Worm (Caenorhabditis elegans) whole organism, L1 larva: Measurements from ENCODE around the gene Y57G11C.41.

Source experiments
- C34B4.2 ChIP-seq: sonication (generic microtip); optimal IDR thresholded peaks from 2 replicates; lab custom pipeline; 2017; ENCODE audit warnings: mild to moderate bottlenecking, missing genetic modification characterization, missing compliant biosample characterization
- aha-1 ChIP-seq: fragments of 150-350 bp; optimal IDR thresholded peaks from 2 replicates; lab custom pipeline; 2014; ENCODE audit warnings: missing biosample characterization, missing genetic modification characterization
- aly-2 ChIP-seq: fragments of 150-350 bp; optimal IDR thresholded peaks from 2 replicates; lab custom pipeline; 2014; ENCODE audit warnings: missing biosample characterization, missing genetic modification characterization
- blmp-1 ChIP-seq: fragments of 150-350 bp; optimal IDR thresholded peaks from 2 replicates; lab custom pipeline; 2014; ENCODE audit warnings: missing biosample characterization, missing genetic modification characterization
- ceh-63 ChIP-seq: fragments of 200-800 bp; sonication (Bioruptor generic); optimal IDR thresholded peaks from 2 replicates; lab custom pipeline; 2018; ENCODE audit warnings: mild to moderate bottlenecking, missing genetic modification characterization, missing compliant biosample characterization
- ceh-8 ChIP-seq: fragments of 200-800 bp; sonication (Bioruptor generic); optimal IDR thresholded peaks from 2 replicates; lab custom pipeline; 2018; ENCODE audit warnings: mild to moderate bottlenecking, missing genetic modification characterization, moderate library complexity, missing compliant biosample characterization
- dpl-1 ChIP-seq, 3 experiments: fragments of 150-350 bp in 2 of 3; sonication (generic microtip) in 1 of 3; optimal IDR thresholded peaks; 2 replicates each; lab custom pipeline; 2014 to 2017; ENCODE audit warnings: missing biosample characterization in 3 of 3, missing genetic modification characterization in 3 of 3, missing genetic modification reagents in 3 of 3
- efl-3 ChIP-seq: fragments of 200-800 bp; sonication (Bioruptor generic); optimal IDR thresholded peaks from 2 replicates; lab custom pipeline; 2018; ENCODE audit warnings: mild to moderate bottlenecking, missing genetic modification characterization, missing compliant biosample characterization
- egl-27 ChIP-seq, 2 experiments: fragments of 150-350 bp in 1 of 2; sonication (generic microtip); optimal IDR thresholded peaks; 3 replicates each; lab custom pipeline; 2017 to 2018; ENCODE audit warnings: missing biosample characterization in 2 of 2, missing genetic modification characterization in 2 of 2, missing genetic modification reagents in 2 of 2
- elt-3 ChIP-seq, 6 experiments: fragments of 150-350 bp in 1 of 6; sonication (generic microtip); optimal IDR thresholded peaks; 2 replicates each; lab custom pipeline; 2017 to 2018; ENCODE audit warnings: missing biosample characterization in 6 of 6, missing genetic modification characterization in 6 of 6, inconsistent platforms in 1 of 6
- fkh-4 ChIP-seq: sonication (generic microtip); optimal IDR thresholded peaks from 2 replicates; lab custom pipeline; 2016; ENCODE audit warnings: missing compliant biosample characterization, missing genetic modification characterization, borderline replicate concordance
- fkh-8 ChIP-seq: sonication (generic microtip); optimal IDR thresholded peaks from 2 replicates; lab custom pipeline; 2016; ENCODE audit warnings: mild to moderate bottlenecking, missing genetic modification characterization, missing compliant biosample characterization
- fos-1 ChIP-seq: fragments of 150-350 bp; optimal IDR thresholded peaks from 2 replicates; lab custom pipeline; 2014; ENCODE audit warnings: missing biosample characterization, missing genetic modification characterization
- grh-1 ChIP-seq: fragments of 200-800 bp; sonication (Bioruptor generic); IDR thresholded peaks from 2 replicates; pipeline ENCODE4 v1.3.6; 2022; ENCODE audit warnings: missing genetic modification reagents, missing genetic modification characterization, missing compliant biosample characterization
- hlh-17 ChIP-seq: fragments of 200-800 bp; sonication (Bioruptor generic); optimal IDR thresholded peaks from 2 replicates; lab custom pipeline; 2018; ENCODE audit warnings: missing genetic modification characterization, mild to moderate bottlenecking, missing compliant biosample characterization, moderate library complexity, borderline replicate concordance
- hlh-4 ChIP-seq: sonication (generic microtip); optimal IDR thresholded peaks from 2 replicates; lab custom pipeline; 2016; ENCODE audit warnings: mild to moderate bottlenecking, missing genetic modification characterization, missing compliant biosample characterization
- hpl-2 ChIP-seq: fragments of 150-350 bp; optimal IDR thresholded peaks from 2 replicates; lab custom pipeline; 2014; ENCODE audit warnings: missing biosample characterization, missing genetic modification reagents, missing genetic modification characterization
- isw-1 ChIP-seq: fragments of 200-800 bp; sonication (Bioruptor generic); IDR thresholded peaks from 2 replicates; pipeline ENCODE4 v1.3.6; 2022; ENCODE audit warnings: missing genetic modification characterization, missing compliant biosample characterization
- jun-1 ChIP-seq: fragments of 150-350 bp; optimal IDR thresholded peaks from 2 replicates; lab custom pipeline; 2014; ENCODE audit warnings: missing biosample characterization, missing genetic modification reagents, missing genetic modification characterization
- lin-35 ChIP-seq, 2 experiments: fragments of 150-350 bp; optimal IDR thresholded peaks; 2 replicates each; lab custom pipeline; 2014; ENCODE audit warnings: missing biosample characterization in 2 of 2, missing genetic modification characterization in 2 of 2, missing genetic modification reagents in 2 of 2
- lin-39 ChIP-seq: fragments of 150-350 bp; optimal IDR thresholded peaks from 2 replicates; lab custom pipeline; 2014; ENCODE audit warnings: missing biosample characterization, missing genetic modification reagents, missing genetic modification characterization
- lir-3 ChIP-seq: sonication (generic microtip); optimal IDR thresholded peaks from 2 replicates; lab custom pipeline; 2016; ENCODE audit warnings: mild to moderate bottlenecking, missing genetic modification characterization, moderate library complexity, missing compliant biosample characterization; ENCODE audit not compliant: poor library complexity
- mab-9 ChIP-seq: fragments of 200-800 bp; sonication (Bioruptor generic); IDR thresholded peaks from 2 replicates; pipeline ENCODE4 v1.3.6; 2022; ENCODE audit warnings: missing genetic modification reagents, missing genetic modification characterization, missing compliant biosample characterization
- nhr-11 ChIP-seq: fragments of 150-350 bp; optimal IDR thresholded peaks from 2 replicates; lab custom pipeline; 2014; ENCODE audit warnings: missing biosample characterization, missing genetic modification characterization
- nhr-12 ChIP-seq: sonication (generic microtip); optimal IDR thresholded peaks from 2 replicates; lab custom pipeline; 2017; ENCODE audit warnings: missing biosample characterization, missing genetic modification characterization
- nhr-19 ChIP-seq: fragments of 200-800 bp; sonication (Bioruptor generic); conservative IDR thresholded peaks from 2 replicates; pipeline ENCODE4 v1.3.6; 2022; ENCODE audit warnings: missing genetic modification characterization, missing compliant biosample characterization
- nhr-237 ChIP-seq: fragments of 150-350 bp; optimal IDR thresholded peaks from 2 replicates; lab custom pipeline; 2014; ENCODE audit warnings: missing biosample characterization, missing genetic modification characterization
- nhr-28 ChIP-seq: fragments of 150-350 bp; optimal IDR thresholded peaks from 2 replicates; lab custom pipeline; 2014; ENCODE audit warnings: missing biosample characterization, missing genetic modification characterization
- nhr-47 ChIP-seq: sonication (generic microtip); optimal IDR thresholded peaks from 2 replicates; lab custom pipeline; 2016; ENCODE audit warnings: mild to moderate bottlenecking, missing genetic modification characterization, moderate library complexity, missing compliant biosample characterization
- nhr-77 ChIP-seq: fragments of 150-350 bp; optimal IDR thresholded peaks from 2 replicates; lab custom pipeline; 2014; ENCODE audit warnings: missing biosample characterization, missing genetic modification characterization
- nhr-84 ChIP-seq: sonication (generic microtip); optimal IDR thresholded peaks from 2 replicates; lab custom pipeline; 2017; ENCODE audit warnings: missing biosample characterization, missing genetic modification characterization
- nhr-90 ChIP-seq: sonication (generic microtip); optimal IDR thresholded peaks from 2 replicates; lab custom pipeline; 2016; ENCODE audit warnings: mild to moderate bottlenecking, missing genetic modification characterization, missing compliant biosample characterization; ENCODE audit not compliant: poor library complexity
- pqm-1 ChIP-seq: sonication (generic microtip); optimal IDR thresholded peaks from 3 replicates; lab custom pipeline; 2017; ENCODE audit warnings: missing biosample characterization, missing genetic modification characterization
- snu-23 ChIP-seq: sonication (generic microtip); optimal IDR thresholded peaks from 2 replicates; lab custom pipeline; 2016; ENCODE audit warnings: missing genetic modification characterization, missing compliant biosample characterization
- sox-4 ChIP-seq: sonication (generic microtip); optimal IDR thresholded peaks from 2 replicates; lab custom pipeline; 2016; ENCODE audit warnings: missing genetic modification characterization, missing compliant biosample characterization
- tbx-2 ChIP-seq: sonication (generic microtip); optimal IDR thresholded peaks from 2 replicates; lab custom pipeline; 2016; ENCODE audit warnings: missing genetic modification characterization, missing compliant biosample characterization
- tlp-1 ChIP-seq: fragments of 150-350 bp; optimal IDR thresholded peaks from 2 replicates; lab custom pipeline; 2014; ENCODE audit warnings: missing biosample characterization, missing genetic modification characterization
- unc-30 ChIP-seq: sonication (generic microtip); optimal IDR thresholded peaks from 2 replicates; lab custom pipeline; 2017; ENCODE audit warnings: missing biosample characterization, missing genetic modification characterization
- unc-86 ChIP-seq: sonication (generic microtip); optimal IDR thresholded peaks from 2 replicates; lab custom pipeline; 2016; ENCODE audit warnings: missing genetic modification characterization, missing compliant biosample characterization
- vab-15 ChIP-seq: sonication (generic microtip); optimal IDR thresholded peaks from 2 replicates; lab custom pipeline; 2017; ENCODE audit warnings: missing genotype, mild to moderate bottlenecking, missing genetic modification characterization, missing compliant biosample characterization
- zag-1 ChIP-seq: fragments of 150-350 bp; optimal IDR thresholded peaks from 2 replicates; lab custom pipeline; 2014; ENCODE audit warnings: missing biosample characterization, missing genetic modification characterization
- ztf-11 ChIP-seq, 2 experiments: sonication (generic microtip); optimal IDR thresholded peaks; 2 replicates each; lab custom pipeline; 2016 to 2017; ENCODE audit warnings: missing genetic modification characterization in 2 of 2, missing biosample characterization in 1 of 2, missing compliant biosample characterization in 1 of 2

The Y57G11C.41 gene

DNA sequence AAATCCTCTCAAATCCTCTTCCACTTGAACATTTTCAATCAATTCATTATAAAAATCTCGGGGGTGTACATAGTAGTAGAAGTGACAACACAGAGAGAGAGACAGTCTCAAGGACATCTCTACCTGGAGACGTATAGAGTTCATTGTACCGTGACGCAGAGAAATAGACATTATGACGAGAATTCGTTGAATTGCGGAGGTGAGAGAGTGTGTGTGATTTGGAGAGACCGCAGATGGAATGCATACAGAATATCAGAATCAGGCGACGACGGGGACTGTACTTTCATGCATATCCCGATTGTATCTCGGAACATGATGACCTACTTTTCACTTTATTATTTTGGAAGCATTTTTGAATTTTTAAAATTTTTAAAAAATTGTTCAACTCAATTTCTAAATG lies 30.4 kb downstream of the Y57G11C.41 start (continued):
- TF ChIP-seq ztf-11 (tag; optimal IDR thresholded peaks at IDR 0.05; lab: Kevin White, UChicago) (no peak), tlp-1 (tag; lab: Kevin White, UChicago) (no peak), nhr-28 (no peak), nhr-90 (tag; lab: Kevin White, UChicago) (peak; percentile 30), nhr-84 (tag; lab: Kevin White, UChicago) (no peak), egl-27 (tag; optimal IDR thresholded peaks at IDR 0.05; lab: Kevin White, UChicago) (no peak), aly-2 (tag; lab: Kevin White, UChicago) (no peak), nhr-11 (tag; lab: Kevin White, UChicago) (no peak), grh-1 (0 out of 2 replicates have a peak, but pooled peaks have one; percentile 38), isw-1 (GFP tag; lab: Robert Waterston, UW) (no peak), snu-23 (GFP tag; lab: Kevin White, UChicago) (peak; percentile 75), ceh-8 (GFP tag; lab: Kevin White, UChicago) (no peak), tbx-2 (peak; percentile 3), unc-30 (tag; lab: Kevin White, UChicago) (no peak), aha-1 (tag; lab: Kevin White, UChicago) (no peak), fos-1 (tag; lab: Kevin White, UChicago) (no peak), jun-1 (no peak), pqm-1 (tag; lab: Kevin White, UChicago) (no peak), nhr-237 (tag; lab: Kevin White, UChicago) (no peak), nhr-12 (no peak), hlh-17 (GFP tag; lab: Kevin White, UChicago) (no peak), hpl-2 (GFP tag; lab: Kevin White, UChicago) (no peak), sox-4 (tag; lab: Kevin White, UChicago) (no peak), nhr-47 (peak; percentile 23), dpl-1 (GFP tag; optimal IDR thresholded peaks at IDR 0.05; lab: Kevin White, UChicago) (no peak), nhr-77 (tag; lab: Kevin White, UChicago) (no peak), fkh-4 (tag; lab: Kevin White, UChicago) (no peak), ceh-63 (GFP tag; lab: Kevin White, UChicago) (no peak), elt-3 (tag; optimal IDR thresholded peaks at IDR 0.05; lab: Kevin White, UChicago) (peak in 1 of 6 experiments; percentile 45), hlh-4 (tag; lab: Kevin White, UChicago) (no peak), nhr-19 (GFP tag; lab: Robert Waterston, UW) (no peak), lin-39 (tag; lab: Kevin White, UChicago) (no peak), mab-9 (GFP tag; lab: Robert Waterston, UW) (no peak), vab-15 (tag; lab: Kevin White, UChicago) (no peak), lir-3 (no peak), efl-3 (GFP tag; lab: Kevin White, UChicago) (no peak), zag-1 (tag; lab: Kevin White, UChicago) (no peak), lin-35 (GFP tag; optimal IDR thresholded peaks at IDR 0.05; lab: Kevin White, UChicago) (peak in 1 of 2 experiments; percentile 41), unc-86 (no peak)

DNA sequence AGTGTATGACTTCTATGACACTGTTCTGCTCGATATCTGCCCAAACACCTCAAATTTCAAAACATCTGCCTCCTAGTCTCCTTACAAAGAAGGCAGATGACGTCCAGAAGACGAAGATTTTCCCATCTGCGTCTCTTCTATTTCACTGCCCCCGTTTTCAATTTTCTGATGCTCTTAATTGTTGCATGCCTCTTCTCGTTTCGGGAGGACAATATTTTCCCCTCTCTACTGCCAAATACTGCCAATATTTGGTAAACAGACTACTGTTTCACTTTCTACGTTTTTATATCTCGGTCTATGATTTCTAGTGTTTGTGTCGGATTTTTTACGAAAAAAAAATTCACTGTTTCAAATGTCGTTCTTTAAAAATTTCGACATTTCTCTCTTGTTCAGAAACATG lies 44.8 kb downstream of the Y57G11C.41 start:
- peak; percentile 47 for TF ChIP-seq blmp-1
- TF ChIP-seq fkh-8 (tag; lab: Kevin White, UChicago), result no peak
- no peak for TF ChIP-seq C34B4.2 (tag; lab: Kevin White, UChicago)
